Worm (Caenorhabditis elegans) whole organism, L1 larva: ENCODE measurements around the gene txdc-17.

Experiments used
- C34B4.2 ChIP-seq: sonication (generic microtip); optimal IDR thresholded peaks from 2 replicates; lab custom pipeline; 2017; ENCODE audit warnings: mild to moderate bottlenecking, missing genetic modification characterization, missing compliant biosample characterization
- egl-13 ChIP-seq: sonication (generic microtip); optimal IDR thresholded peaks from 2 replicates; lab custom pipeline; 2016; ENCODE audit warnings: missing genotype, missing genetic modification reagents, missing genetic modification characterization, missing compliant biosample characterization
- egl-27 ChIP-seq, 2 experiments: fragments of 150-350 bp in 1 of 2; sonication (generic microtip); optimal IDR thresholded peaks; 3 replicates each; lab custom pipeline; 2017 to 2018; ENCODE audit warnings: missing biosample characterization in 2 of 2, missing genetic modification characterization in 2 of 2, missing genetic modification reagents in 2 of 2
- elt-3 ChIP-seq, 6 experiments: fragments of 150-350 bp in 1 of 6; sonication (generic microtip); optimal IDR thresholded peaks; 2 replicates each; lab custom pipeline; 2017 to 2018; ENCODE audit warnings: missing biosample characterization in 6 of 6, missing genetic modification characterization in 6 of 6, inconsistent platforms in 1 of 6
- fkh-4 ChIP-seq: sonication (generic microtip); optimal IDR thresholded peaks from 2 replicates; lab custom pipeline; 2016; ENCODE audit warnings: missing compliant biosample characterization, missing genetic modification characterization, borderline replicate concordance
- fos-1 ChIP-seq: fragments of 150-350 bp; optimal IDR thresholded peaks from 2 replicates; lab custom pipeline; 2014; ENCODE audit warnings: missing biosample characterization, missing genetic modification characterization
- lin-13 ChIP-seq: fragments of 150-350 bp; optimal IDR thresholded peaks from 2 replicates; lab custom pipeline; 2014; ENCODE audit warnings: missing biosample characterization, missing genetic modification reagents, missing genetic modification characterization
- nhr-11 ChIP-seq: fragments of 150-350 bp; optimal IDR thresholded peaks from 2 replicates; lab custom pipeline; 2014; ENCODE audit warnings: missing biosample characterization, missing genetic modification characterization
- skn-1 ChIP-seq: fragments of 150-350 bp; optimal IDR thresholded peaks from 2 replicates; lab custom pipeline; 2014; ENCODE audit warnings: missing biosample characterization, missing genetic modification characterization
- sup-37 ChIP-seq: fragments of 200-800 bp; sonication (Bioruptor generic); optimal IDR thresholded peaks from 2 replicates; lab custom pipeline; 2018; ENCODE audit warnings: mild to moderate bottlenecking, missing genetic modification characterization, missing compliant biosample characterization
- unc-62 ChIP-seq: fragments of 150-350 bp; optimal IDR thresholded peaks from 2 replicates; lab custom pipeline; 2014; ENCODE audit warnings: missing biosample characterization, missing genetic modification reagents, missing genetic modification characterization
- ztf-4 ChIP-seq: fragments of 150-350 bp; optimal IDR thresholded peaks from 2 replicates; lab custom pipeline; 2014; ENCODE audit warnings: missing biosample characterization, missing genetic modification characterization

ce11 chrIII:2855929-2856328 lies 21.5 kb downstream of the txdc-17 start, which contains the start of gene F56F11.4:
- no peak for TF ChIP-seq egl-13 (tag; lab: Kevin White, UChicago)
- TF ChIP-seq sup-37 (GFP tag; lab: Kevin White, UChicago), result no peak
- TF ChIP-seq unc-62 (GFP tag; lab: Kevin White, UChicago), result no peak
- TF ChIP-seq skn-1 (tag; lab: Kevin White, UChicago), result no peak
- TF ChIP-seq nhr-11, result no peak
- TF ChIP-seq fos-1 (tag; lab: Kevin White, UChicago), result no peak
- TF ChIP-seq ztf-4 (tag; lab: Kevin White, UChicago), result no peak
- no peak for TF ChIP-seq C34B4.2
- no peak for TF ChIP-seq elt-3 (tag; optimal IDR thresholded peaks at IDR 0.05; lab: Kevin White, UChicago)
- TF ChIP-seq egl-27 (tag; optimal IDR thresholded peaks at IDR 0.05; lab: Kevin White, UChicago), result no peak
- no peak for TF ChIP-seq lin-13 (GFP tag; lab: Kevin White, UChicago)
- TF ChIP-seq fkh-4 (tag; lab: Kevin White, UChicago), result no peak
